Worm (Caenorhabditis elegans): ENCODE measurements around the gene srv-17.

srv-17 gene

ce11 chrIV:5820056-5820799 is 49.7 kb downstream of the srv-17 start:
- TF ChIP-seq hmg-4 (GFP tag; optimal IDR thresholded peaks at IDR 0.05): no peak
- no peak for TF ChIP-seq sea-1 (GFP tag; conservative IDR thresholded peaks at IDR 0.05)
- TF ChIP-seq tra-4 (tag; optimal IDR thresholded peaks at IDR 0.05): no peak
- TF ChIP-seq aly-1 (tag; optimal IDR thresholded peaks at IDR 0.05): no peak
